Fruit fly (Drosophila melanogaster): ENCODE results near the gene pcx.
A peak's percentile ranks its signal among the peaks of the same experiment; 100 is the strongest.

The pcx gene

dm6 chrX:2269822-2270556 is 44.9 kb downstream of the pcx start (continued):
- TF ChIP-seq CG15696 (tag; optimal IDR thresholded peaks at IDR 0.05) (peak; percentile 13), CG17361 (GFP tag; IDR thresholded peaks at IDR 0.05) (no peak), Jarid2 (GFP tag; optimal IDR thresholded peaks at IDR 0.05) (no peak), CG10147 (GFP tag; optimal IDR thresholded peaks at IDR 0.05) (no peak), danr (GFP tag; IDR thresholded peaks at IDR 0.05) (no peak), mirr (GFP tag; optimal IDR thresholded peaks at IDR 0.05) (peak; percentile 7), CG12236 (GFP tag; optimal IDR thresholded peaks at IDR 0.05) (no peak), eyg (GFP tag; optimal IDR thresholded peaks at IDR 0.05) (no peak), tx (GFP tag; optimal IDR thresholded peaks at IDR 0.05) (no peak), CG4328 (GFP tag; optimal IDR thresholded peaks at IDR 0.05) (no peak), CG32767 (GFP tag; IDR thresholded peaks at IDR 0.05) (0 out of 2 replicates have a peak, but pooled peaks have one; percentile 8), Aef1 (GFP tag; IDR thresholded peaks at IDR 0.05) (0 out of 3 replicates have a peak, but pooled peaks have one; percentile 5), Rx (GFP tag; IDR thresholded peaks at IDR 0.05) (no peak), CG2678 (tag; optimal IDR thresholded peaks at IDR 0.05) (no peak), chn (GFP tag; optimal IDR thresholded peaks at IDR 0.05) (no peak), dimm (GFP tag; IDR thresholded peaks at IDR 0.05) (no peak), CG31365 (tag; optimal IDR thresholded peaks at IDR 0.05) (no peak), CG1832 (GFP tag; optimal IDR thresholded peaks at IDR 0.05) (peak; percentile 50), Oaz (GFP tag; IDR thresholded peaks at IDR 0.05) (no peak), gsb-n (tag; optimal IDR thresholded peaks at IDR 0.05) (no peak)

dm6 chrX:2270557-2270930 is 45.4 kb downstream of the pcx start, which contains the start of gene CG2924:
TSS of gene CG2924 (minus strand) at chrX:2270761.
- TF ChIP-seq kah (GFP tag; optimal IDR thresholded peaks at IDR 0.05) (no peak), CG14965 (GFP tag; optimal IDR thresholded peaks at IDR 0.05; ENCODE audit: borderline replicate concordance) (no peak), az2 (GFP tag; optimal IDR thresholded peaks at IDR 0.05) (peak; percentile 18), Ets65A (GFP tag) (peak; percentile 94), Mrtf (GFP tag; IDR thresholded peaks at IDR 0.05) (peak; percentile 43; the same call in 1 of the 3 replicates), Jarid2 (GFP tag; optimal IDR thresholded peaks at IDR 0.05) (peak; percentile 13), CG1792 (GFP tag; optimal IDR thresholded peaks at IDR 0.05) (peak; percentile 60), disco-r (GFP tag; optimal IDR thresholded peaks at IDR 0.05) (peak; percentile 47), kay (GFP tag; optimal IDR thresholded peaks at IDR 0.05) (peak; percentile 68), CG3838 (GFP tag; optimal IDR thresholded peaks at IDR 0.05) (no peak), Hmr (GFP tag; optimal IDR thresholded peaks at IDR 0.05) (peak; percentile 83), chn (GFP tag; optimal IDR thresholded peaks at IDR 0.05) (peak; percentile 78), stc (GFP tag; IDR thresholded peaks at IDR 0.05) (no peak), h (optimal IDR thresholded peaks at IDR 0.05) (no peak), CG34224 (GFP tag; IDR thresholded peaks at IDR 0.05; ENCODE audit: partially characterized antibody) (peak; percentile 99), CHES-1-like (GFP tag; optimal IDR thresholded peaks at IDR 0.05) (peak; percentile 64), CG2712 (tag; optimal IDR thresholded peaks at IDR 0.05) (peak; percentile 53), Ada2b (GFP tag; IDR thresholded peaks at IDR 0.05) (no peak), MTF-1 (GFP tag; optimal IDR thresholded peaks at IDR 0.05; ENCODE audit: borderline replicate concordance) (no peak), nerfin-1 (tag; optimal IDR thresholded peaks at IDR 0.05) (peak; percentile 34), CG9609 (GFP tag; optimal IDR thresholded peaks at IDR 0.05) (peak; percentile 72), CG4820 (GFP tag; optimal IDR thresholded peaks at IDR 0.05) (no peak), CG9797 (GFP tag; optimal IDR thresholded peaks at IDR 0.05) (peak; percentile 77), CG10654 (GFP tag; optimal IDR thresholded peaks at IDR 0.05) (peak; percentile 29), Rx (GFP tag; IDR thresholded peaks at IDR 0.05) (peak; percentile 62), CG8924 (tag; optimal IDR thresholded peaks at IDR 0.05) (peak; percentile 64), nmo (GFP tag; optimal IDR thresholded peaks at IDR 0.05) (peak; percentile 67), CG15696 (tag; optimal IDR thresholded peaks at IDR 0.05) (no peak), CG11560 (tag; IDR thresholded peaks at IDR 0.05) (peak; percentile 76; the same call in 2 of the 3 replicates), CG1832 (GFP tag; optimal IDR thresholded peaks at IDR 0.05) (no peak), dmrt11E (tag; optimal IDR thresholded peaks at IDR 0.05) (no peak), CG11247 (GFP tag; IDR thresholded peaks at IDR 0.05) (peak; percentile 59; the same call in 1 of the 2 replicates), lab (GFP tag; optimal IDR thresholded peaks at IDR 0.05) (peak; percentile 68), HLH3B (GFP tag; IDR thresholded peaks at IDR 0.05) (no peak)
